Worm (Caenorhabditis elegans): Measurements from ENCODE around the gene trpp-6.

DNA sequence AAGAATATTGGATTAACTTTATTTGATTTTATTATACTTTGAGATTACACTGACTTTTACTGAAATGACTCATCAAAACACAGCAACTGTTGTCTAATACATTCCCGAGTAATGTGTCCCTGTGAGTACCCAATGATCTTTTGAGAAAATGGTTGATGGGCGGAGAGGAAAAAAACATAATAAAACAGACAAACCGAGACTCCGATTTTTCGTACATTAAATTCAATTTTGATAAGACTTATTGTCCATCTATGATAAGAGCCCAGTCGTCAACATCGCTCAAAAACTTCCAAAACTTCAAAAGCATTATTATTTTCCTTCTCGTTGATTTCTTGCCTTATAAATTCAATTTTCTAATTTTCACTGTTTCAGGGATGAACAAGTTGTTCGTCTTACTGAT lies 40.8 kb upstream of the trpp-6 start, which contains the start of gene ttr-46:
- TF ChIP-seq snpc-4 (tag; optimal IDR thresholded peaks at IDR 0.05) (no peak), vab-15 (tag; optimal IDR thresholded peaks at IDR 0.05) (no peak), ztf-11 (tag; optimal IDR thresholded peaks at IDR 0.05) (no peak), mdl-1 (tag; optimal IDR thresholded peaks at IDR 0.05) (no peak), xbp-1 (tag; optimal IDR thresholded peaks at IDR 0.05) (no peak), nhr-11 (tag; optimal IDR thresholded peaks at IDR 0.05) (no peak), mep-1 (tag; optimal IDR thresholded peaks at IDR 0.05) (no peak), nhr-28 (tag; optimal IDR thresholded peaks at IDR 0.05) (no peak), pqm-1 (tag; optimal IDR thresholded peaks at IDR 0.05) (no peak), unc-130 (tag; optimal IDR thresholded peaks at IDR 0.05) (no peak), sox-4 (tag; optimal IDR thresholded peaks at IDR 0.05) (no peak), pax-3 (tag; optimal IDR thresholded peaks at IDR 0.05) (no peak)
